Fruit fly (Drosophila melanogaster): Measurements from ENCODE around the gene CG12320.

CG12320 gene

dm6 chr3R:18261602-18262001, 9.1 kb upstream of the CG12320 start (continued):
- TF ChIP-seq nerfin-1 (tag; optimal IDR thresholded peaks at IDR 0.05) (peak; percentile 18), dimm (GFP tag; IDR thresholded peaks at IDR 0.05) (peak; percentile 21; the same call in 1 of the 2 replicates)

- TF ChIP-seq pros (GFP tag; optimal IDR thresholded peaks at IDR 0.05) (peak; percentile 40), gsb-n (tag; optimal IDR thresholded peaks at IDR 0.05) (peak; percentile 71), nerfin-1 (tag; optimal IDR thresholded peaks at IDR 0.05) (peak; percentile 53), Fer2 (tag; optimal IDR thresholded peaks at IDR 0.05) (no peak)
These were observed 7.5 kb upstream of the CG12320 start for dm6 chr3R:18260016-18260415.

DNA sequence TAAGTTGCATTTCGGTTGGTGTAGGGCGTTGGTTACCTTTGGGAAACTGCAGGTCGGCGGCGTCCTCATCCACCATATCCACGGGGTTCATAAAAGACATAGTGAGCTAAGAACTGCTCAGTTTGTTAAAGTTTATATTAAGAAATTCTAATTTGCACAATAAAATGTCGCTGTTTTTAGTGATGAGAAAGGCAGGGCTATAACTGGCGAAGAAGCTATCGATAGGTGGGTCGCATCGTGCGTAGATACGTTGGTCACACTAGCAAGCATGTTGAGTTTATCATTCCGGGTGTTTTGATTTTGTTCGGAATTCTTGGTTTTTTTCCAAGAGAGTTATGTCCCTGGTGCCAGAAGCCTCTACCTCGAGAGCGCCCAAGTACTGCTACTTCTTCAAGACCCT, 2.7 kb upstream of the CG12320 start, which contains the start of the genes Ada2a, Polr2D, Tgs1 and moi:
TSS of gene Ada2a (minus strand) at position 207 of the 400 bp plus-strand sequence.
TSS of gene Polr2D (minus strand) at position 207 of the 400 bp plus-strand sequence.
TSS of gene Tgs1 (plus strand) at position 250 of the 400 bp plus-strand sequence.
TSS of gene moi (plus strand) at position 250 of the 400 bp plus-strand sequence.
- TF ChIP-seq CG6813 (GFP tag; optimal IDR thresholded peaks at IDR 0.05) (no peak), shn (GFP tag; optimal IDR thresholded peaks at IDR 0.05) (no peak), bigmax (GFP tag; optimal IDR thresholded peaks at IDR 0.05) (no peak), gsb-n (tag; optimal IDR thresholded peaks at IDR 0.05) (no peak), CG31441 (GFP tag; IDR thresholded peaks at IDR 0.05) (no peak), Hr39 (optimal IDR thresholded peaks at IDR 0.05) (no peak), Nf-YA (GFP tag; IDR thresholded peaks at IDR 0.05) (no peak), pnt (GFP tag; optimal IDR thresholded peaks at IDR 0.05) (no peak), pb (GFP tag; optimal IDR thresholded peaks at IDR 0.05) (no peak), Dfd (GFP tag; optimal IDR thresholded peaks at IDR 0.05) (no peak), jumu (GFP tag; optimal IDR thresholded peaks at IDR 0.05) (no peak), Opbp (GFP tag; IDR thresholded peaks at IDR 0.05; ENCODE audit: partially characterized antibody) (peak; percentile 87), TFAM (GFP tag; optimal IDR thresholded peaks at IDR 0.05) (no peak), CG18619 (GFP tag; optimal IDR thresholded peaks at IDR 0.05) (no peak), unc-4 (GFP tag; IDR thresholded peaks at IDR 0.05; ENCODE audit: partially characterized antibody) (peak; percentile 75; the same call in 1 of the 2 replicates), Sry-β (GFP tag; optimal IDR thresholded peaks at IDR 0.05) (no peak), CG8290 (GFP tag; optimal IDR thresholded peaks at IDR 0.05) (no peak), CG8290 (tag; optimal IDR thresholded peaks at IDR 0.05) (no peak), pho (GFP tag; optimal IDR thresholded peaks at IDR 0.05) (no peak), Hr78 (GFP tag; optimal IDR thresholded peaks at IDR 0.05) (no peak), corto (GFP tag; optimal IDR thresholded peaks at IDR 0.05) (no peak), tin (GFP tag; optimal IDR thresholded peaks at IDR 0.05) (no peak), CG13123 (GFP tag; optimal IDR thresholded peaks at IDR 0.05) (no peak), CG34224 (GFP tag; IDR thresholded peaks at IDR 0.05; ENCODE audit: partially characterized antibody) (peak; percentile 85), Atf6 (GFP tag; IDR thresholded peaks at IDR 0.05) (no peak), CG1602 (GFP tag; optimal IDR thresholded peaks at IDR 0.05) (no peak), ham (GFP tag; IDR thresholded peaks at IDR 0.05) (no peak), Stat92E (GFP tag; optimal IDR thresholded peaks at IDR 0.05) (no peak), CG8478 (optimal IDR thresholded peaks at IDR 0.05) (no peak), Med (GFP tag) (peak; percentile 82), CG10543 (GFP tag; optimal IDR thresholded peaks at IDR 0.05) (no peak), phol (tag; optimal IDR thresholded peaks at IDR 0.05) (peak; percentile 56), CG4424 (GFP tag; optimal IDR thresholded peaks at IDR 0.05) (no peak), twi (tag; optimal IDR thresholded peaks at IDR 0.05) (no peak), zen2 (GFP tag; IDR thresholded peaks at IDR 0.05; ENCODE audit: partially characterized antibody) (peak; percentile 51; the same call in 1 of the 3 replicates), row (GFP tag; IDR thresholded peaks at IDR 0.05) (no peak), Bdp1 (GFP tag; optimal IDR thresholded peaks at IDR 0.05) (no peak), ase (GFP tag; IDR thresholded peaks at IDR 0.05) (no peak), CG2202 (tag; optimal IDR thresholded peaks at IDR 0.05) (no peak), CG11695 (GFP tag; IDR thresholded peaks at IDR 0.05) (no peak), cas (GFP tag; IDR thresholded peaks at IDR 0.05) (no peak), HLHmδ (GFP tag; optimal IDR thresholded peaks at IDR 0.05) (no peak), CG6175 (GFP tag; IDR thresholded peaks at IDR 0.05) (no peak), CG17385 (GFP tag; optimal IDR thresholded peaks at IDR 0.05) (no peak)

Measured in whole organism, embryonic.